Worm (Caenorhabditis elegans) whole organism, L4 larva: ENCODE data around the gene his-73.

Experiments
- nhr-237 ChIP-seq: sonication (generic microtip); optimal IDR thresholded peaks from 2 replicates; lab custom pipeline; 2017; ENCODE audit warnings: missing biosample characterization, missing genetic modification characterization
- nhr-76 ChIP-seq: fragments of 150-350 bp; optimal IDR thresholded peaks from 2 replicates; lab custom pipeline; 2014; ENCODE audit warnings: missing biosample characterization, missing genetic modification characterization
- sdz-12 ChIP-seq: fragments of 200-800 bp; sonication (Bioruptor generic); optimal IDR thresholded peaks from 2 replicates; lab custom pipeline; 2018; ENCODE audit warnings: mild to moderate bottlenecking, missing genetic modification characterization, missing compliant biosample characterization
- unc-39 ChIP-seq: sonication (generic microtip); optimal IDR thresholded peaks from 2 replicates; lab custom pipeline; 2017; ENCODE audit warnings: missing biosample characterization, missing genetic modification characterization

ce11 chrII:13156971-13157370 is 26.5 kb upstream of the his-73 start, which contains the start of the genes hpr-17 and F32A11.1:
- no peak for TF ChIP-seq nhr-237 (tag; lab: Kevin White, UChicago)
- no peak for TF ChIP-seq sdz-12 (GFP tag; lab: Kevin White, UChicago)
- TF ChIP-seq unc-39, result no peak
- TF ChIP-seq nhr-76 (tag; lab: Kevin White, UChicago), result no peak
